Worm (Caenorhabditis elegans) whole organism, L3 larva: ENCODE data around the gene dgk-4.

ENCODE experiments used
- lsy-12 ChIP-seq: sonication (generic microtip); optimal IDR thresholded peaks from 2 replicates; lab custom pipeline; 2016; ENCODE audit warnings: mild to moderate bottlenecking, missing genetic modification characterization, missing compliant biosample characterization
- nfya-1 ChIP-seq: sonication (generic microtip); optimal IDR thresholded peaks from 2 replicates; lab custom pipeline; 2017; ENCODE audit warnings: missing genetic modification characterization, mild to moderate bottlenecking, missing compliant biosample characterization, antibody characterized with exemption, moderate library complexity; ENCODE audit not compliant: insufficient read depth
- nhr-12 ChIP-seq: fragments of 150-350 bp; optimal IDR thresholded peaks from 2 replicates; lab custom pipeline; 2014; ENCODE audit warnings: missing biosample characterization, missing genetic modification characterization
- skn-1 ChIP-seq: fragments of 150-350 bp; optimal IDR thresholded peaks from 2 replicates; lab custom pipeline; 2014; ENCODE audit warnings: missing biosample characterization, missing genetic modification characterization

DNA sequence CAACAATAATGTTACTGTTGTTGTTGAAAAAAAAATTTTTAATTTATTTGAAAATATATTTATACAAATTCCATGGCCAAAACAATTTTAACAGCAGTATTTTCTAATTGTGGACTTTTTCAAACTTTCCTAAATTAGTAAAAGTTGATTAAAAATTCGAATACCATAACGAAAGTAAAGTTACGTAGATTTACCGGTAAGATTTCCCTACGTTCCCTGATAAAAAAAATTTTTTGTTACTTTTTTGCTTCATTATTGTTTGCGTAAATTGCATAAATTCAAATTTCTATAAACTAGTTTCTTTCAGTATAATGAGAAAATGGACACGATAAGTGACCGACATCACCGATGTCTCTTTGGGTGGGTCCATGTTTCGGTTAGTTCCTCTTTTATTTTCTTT is 22.2 kb upstream of the dgk-4 start, which contains the start of gene F42A9.6:
- TF ChIP-seq lsy-12 (no peak), nhr-12 (tag; lab: Kevin White, UChicago) (no peak), nfya-1 (tag; lab: Kevin White, UChicago) (no peak), skn-1 (tag; lab: Kevin White, UChicago) (no peak)
